Worm (Caenorhabditis elegans): ENCODE results near the gene smf-2.

Gene smf-2

DNA sequence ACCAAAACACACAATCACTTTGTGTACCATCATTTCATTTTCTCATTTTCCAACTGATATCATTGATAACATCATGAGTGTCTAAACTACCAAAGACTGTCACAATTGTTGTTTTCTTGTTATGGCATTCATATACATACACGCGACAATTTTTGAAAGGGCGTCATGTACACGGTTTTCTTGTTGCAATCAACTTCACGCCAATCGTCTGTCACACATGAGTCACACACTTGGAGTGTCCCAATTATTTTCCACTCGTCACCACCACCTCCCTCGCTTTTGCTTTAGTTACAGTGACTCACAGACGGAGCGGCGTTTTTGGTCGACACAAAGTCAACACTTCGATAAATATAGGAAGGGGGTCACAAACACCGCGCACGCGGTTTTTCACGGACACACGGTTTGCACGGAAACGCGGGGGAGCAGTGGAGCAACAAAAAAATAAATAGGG is 29.4 kb upstream of the smf-2 start (continued):
- TF ChIP-seq grh-1 (GFP tag; IDR thresholded peaks at IDR 0.05) (no peak), ceh-90 (tag; optimal IDR thresholded peaks at IDR 0.05) (no peak), ets-5 (GFP tag; IDR thresholded peaks at IDR 0.05) (0 out of 2 replicates have a peak, but pooled peaks have one; percentile 11), lsy-2 (tag; optimal IDR thresholded peaks at IDR 0.05) (no peak), nhr-237 (tag; optimal IDR thresholded peaks at IDR 0.05) (no peak), C34B4.2 (tag; optimal IDR thresholded peaks at IDR 0.05) (no peak), sox-4 (tag; optimal IDR thresholded peaks at IDR 0.05) (no peak), nhr-28 (tag; optimal IDR thresholded peaks at IDR 0.05) (no peak), unc-62 (GFP tag; optimal IDR thresholded peaks at IDR 0.05) (no peak), fos-1 (tag; optimal IDR thresholded peaks at IDR 0.05) (no peak), mep-1 (tag; optimal IDR thresholded peaks at IDR 0.05) (peak; percentile 10), xbp-1 (tag; optimal IDR thresholded peaks at IDR 0.05) (no peak), ztf-4 (tag; optimal IDR thresholded peaks at IDR 0.05) (no peak), nhr-84 (tag; optimal IDR thresholded peaks at IDR 0.05) (no peak), zip-4 (GFP tag; optimal IDR thresholded peaks at IDR 0.05) (no peak), dsc-1 (tag; optimal IDR thresholded peaks at IDR 0.05) (no peak), vab-15 (tag; optimal IDR thresholded peaks at IDR 0.05) (no peak), C04F5.9 (tag; optimal IDR thresholded peaks at IDR 0.05) (no peak), unc-30 (tag; optimal IDR thresholded peaks at IDR 0.05) (no peak), swsn-7 (tag; optimal IDR thresholded peaks at IDR 0.05) (no peak), nhr-71 (tag; optimal IDR thresholded peaks at IDR 0.05) (peak; percentile 77), nhr-20 (tag; optimal IDR thresholded peaks at IDR 0.05) (peak; percentile 54), hlh-4 (tag; optimal IDR thresholded peaks at IDR 0.05) (no peak), aha-1 (tag; optimal IDR thresholded peaks at IDR 0.05) (no peak), nhr-12 (tag; optimal IDR thresholded peaks at IDR 0.05) (no peak), lin-13 (GFP tag; optimal IDR thresholded peaks at IDR 0.05) (no peak), fkh-10 (GFP tag; optimal IDR thresholded peaks at IDR 0.05) (no peak), F16B12.6 (tag; optimal IDR thresholded peaks at IDR 0.05) (no peak), nhr-47 (tag; optimal IDR thresholded peaks at IDR 0.05) (no peak), pqm-1 (tag; optimal IDR thresholded peaks at IDR 0.05) (no peak), snu-23 (GFP tag; optimal IDR thresholded peaks at IDR 0.05) (peak; percentile 33), lir-3 (tag; optimal IDR thresholded peaks at IDR 0.05; ENCODE audit: poor library complexity) (no peak), unc-130 (tag; optimal IDR thresholded peaks at IDR 0.05) (no peak), efl-3 (GFP tag; optimal IDR thresholded peaks at IDR 0.05) (no peak), pax-3 (tag; optimal IDR thresholded peaks at IDR 0.05) (no peak)

DNA sequence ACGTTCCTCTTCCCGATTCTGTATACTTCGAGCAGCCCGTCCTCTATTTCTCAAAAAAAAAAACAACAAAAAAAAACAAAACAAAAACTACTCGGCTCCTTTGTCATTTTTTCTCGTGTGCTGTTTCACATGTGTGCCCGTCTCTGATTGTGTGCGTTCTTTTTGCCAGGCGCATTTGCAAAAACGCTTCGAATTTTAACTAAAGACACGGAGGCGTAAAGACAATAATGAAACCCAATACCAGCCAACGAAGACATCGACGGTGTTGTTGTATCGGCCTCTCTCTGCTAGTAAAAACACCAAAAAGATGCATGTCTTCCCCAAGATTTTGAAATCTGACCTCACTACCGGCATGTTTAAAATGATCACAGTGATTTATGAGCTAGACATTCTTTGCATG is 28.4 kb upstream of the smf-2 start:
- no peak for TF ChIP-seq sox-4 (tag; optimal IDR thresholded peaks at IDR 0.05)
- peak; percentile 28 for TF ChIP-seq lin-14 (GFP tag; optimal IDR thresholded peaks at IDR 0.05)
- TF ChIP-seq aha-1 (tag; optimal IDR thresholded peaks at IDR 0.05), result no peak
- TF ChIP-seq nhr-77 (tag; optimal IDR thresholded peaks at IDR 0.05), result no peak
- TF ChIP-seq ceh-8 (GFP tag; optimal IDR thresholded peaks at IDR 0.05), result no peak
- TF ChIP-seq egl-13 (tag; optimal IDR thresholded peaks at IDR 0.05), result no peak
- TF ChIP-seq sup-37 (GFP tag; optimal IDR thresholded peaks at IDR 0.05), result no peak
- TF ChIP-seq elt-2 (tag; optimal IDR thresholded peaks at IDR 0.05), result no peak
- TF ChIP-seq lin-35 (GFP tag; optimal IDR thresholded peaks at IDR 0.05), result no peak
- peak; percentile 2 for TF ChIP-seq blmp-1 (tag; optimal IDR thresholded peaks at IDR 0.05)
- TF ChIP-seq nhr-90 (tag; optimal IDR thresholded peaks at IDR 0.05; ENCODE audit: poor library complexity), result no peak
- TF ChIP-seq zip-4 (GFP tag; optimal IDR thresholded peaks at IDR 0.05), result no peak
- TF ChIP-seq ceh-88 (GFP tag; IDR thresholded peaks at IDR 0.05), result no peak
- no peak for TF ChIP-seq nhr-11 (tag; optimal IDR thresholded peaks at IDR 0.05)
- TF ChIP-seq ztf-4 (tag; optimal IDR thresholded peaks at IDR 0.05), result no peak
- peak; percentile 29 for TF ChIP-seq nhr-71 (tag; optimal IDR thresholded peaks at IDR 0.05)
- no peak for TF ChIP-seq isw-1 (GFP tag; IDR thresholded peaks at IDR 0.05)
- no peak for TF ChIP-seq pqm-1 (tag; optimal IDR thresholded peaks at IDR 0.05)
- TF ChIP-seq lin-39 (tag; optimal IDR thresholded peaks at IDR 0.05), result no peak
- no peak for TF ChIP-seq aly-2 (tag; optimal IDR thresholded peaks at IDR 0.05)
- TF ChIP-seq lsy-2 (tag; optimal IDR thresholded peaks at IDR 0.05), result no peak
- TF ChIP-seq tlp-1 (tag; optimal IDR thresholded peaks at IDR 0.05), result no peak
- no peak for TF ChIP-seq skn-1 (tag; optimal IDR thresholded peaks at IDR 0.05)
- peak; percentile 68 for TF ChIP-seq nhr-85 (tag)
- TF ChIP-seq unc-86 (tag; optimal IDR thresholded peaks at IDR 0.05), result no peak
- TF ChIP-seq swsn-7 (tag; optimal IDR thresholded peaks at IDR 0.05), result no peak
